Worm (Caenorhabditis elegans): ENCODE results near the gene K02C4.2.

- TF ChIP-seq flt-1 (GFP tag; IDR thresholded peaks at IDR 0.05) (no peak), ama-1 (optimal IDR thresholded peaks at IDR 0.05) (no peak), ceh-13 (GFP tag; optimal IDR thresholded peaks at IDR 0.05) (no peak), tbx-11 (GFP tag; IDR thresholded peaks at IDR 0.05) (no peak), F13C5.2 (tag; optimal IDR thresholded peaks at IDR 0.05) (no peak), tra-4 (tag; optimal IDR thresholded peaks at IDR 0.05) (no peak), ets-7 (tag; optimal IDR thresholded peaks at IDR 0.05) (no peak), ceh-36 (tag; optimal IDR thresholded peaks at IDR 0.05) (no peak), sea-1 (GFP tag; conservative IDR thresholded peaks at IDR 0.05) (no peak)
Observed at ce11 chrII:8052172-8052571, 23.4 kb upstream of the K02C4.2 start.

All from whole organism, early embryonic.